Fruit fly (Drosophila melanogaster) whole organism, embryonic: Measurements from ENCODE around the gene CG13920.

ENCODE experiments used
- BEAF-32 ChIP-seq: fragments of 200-800 bp; sonication (Bioruptor generic); optimal IDR thresholded peaks from 3 replicates; lab custom pipeline; 2017; ENCODE audit warnings: missing biosample characterization, missing genetic modification characterization, mild to moderate bottlenecking, moderate library complexity, missing genetic modification reagents
- Bgb ChIP-seq: fragments of 200-800 bp; sonication (Bioruptor generic); IDR thresholded peaks from 2 replicates; pipeline ENCODE4 v1.3.6; 2022; ENCODE audit warnings: missing biosample characterization, missing genetic modification characterization; ENCODE audit not compliant: partially characterized antibody
- C15 ChIP-seq: fragments of 200-800 bp; sonication (Bioruptor generic); IDR thresholded peaks from 3 replicates; pipeline ENCODE4 v1.3.6; 2022; ENCODE audit warnings: missing biosample characterization, missing genetic modification characterization
- CG10267 ChIP-seq: fragments of 200-800 bp; sonication (Bioruptor generic); optimal IDR thresholded peaks from 2 replicates; lab custom pipeline; 2018; ENCODE audit warnings: missing biosample characterization, mild to moderate bottlenecking, missing genetic modification characterization, moderate library complexity
- CG12236 ChIP-seq: fragments of 200-800 bp; sonication (Bioruptor generic); optimal IDR thresholded peaks from 2 replicates; lab custom pipeline; 2016; ENCODE audit warnings: missing biosample characterization, missing genetic modification characterization
- CG12391 ChIP-seq: fragments of 200-800 bp; sonication (Bioruptor generic); optimal IDR thresholded peaks from 3 replicates; lab custom pipeline; 2018; ENCODE audit warnings: missing biosample characterization, mild to moderate bottlenecking, missing genetic modification characterization, moderate library complexity
- CG14014 ChIP-seq: fragments of 200-800 bp; sonication (Bioruptor generic); IDR thresholded peaks from 2 replicates; pipeline ENCODE4 v1.3.6; 2022; ENCODE audit warnings: missing biosample characterization, missing genetic modification characterization
- CG14441 ChIP-seq: fragments of 200-800 bp; sonication (Bioruptor generic); IDR thresholded peaks from 2 replicates; pipeline ENCODE4 v1.3.6; 2022; ENCODE audit warnings: missing biosample characterization, missing genetic modification characterization
- CG17328 ChIP-seq: fragments of 200-800 bp; sonication (Bioruptor generic); IDR thresholded peaks from 2 replicates; pipeline ENCODE4 v1.3.6; 2022; ENCODE audit warnings: missing biosample characterization, missing genetic modification characterization
- CG2712 ChIP-seq: fragments of 200-800 bp; optimal IDR thresholded peaks from 3 replicates; lab custom pipeline; 2019; ENCODE audit warnings: missing biosample characterization, mild to moderate bottlenecking, missing genetic modification characterization, moderate library complexity
- CG34224 ChIP-seq: fragments of 200-800 bp; sonication (Bioruptor generic); IDR thresholded peaks from 3 replicates; pipeline ENCODE4 v1.3.6; 2022; ENCODE audit warnings: missing biosample characterization, missing genetic modification characterization; ENCODE audit not compliant: partially characterized antibody
- CG34376 ChIP-seq: fragments of 200-800 bp; sonication (Bioruptor generic); optimal IDR thresholded peaks from 2 replicates; lab custom pipeline; 2018; ENCODE audit warnings: missing biosample characterization, mild to moderate bottlenecking, missing genetic modification characterization
- CG7745 ChIP-seq: fragments of 200-800 bp; sonication (Bioruptor generic); optimal IDR thresholded peaks from 2 replicates; lab custom pipeline; 2018; ENCODE audit warnings: missing biosample characterization, mild to moderate bottlenecking, missing genetic modification characterization, moderate library complexity
- CG7839 ChIP-seq: fragments of 200-800 bp; sonication (Bioruptor generic); optimal IDR thresholded peaks from 3 replicates; lab custom pipeline; 2018; ENCODE audit warnings: missing biosample characterization, mild to moderate bottlenecking, missing genetic modification characterization, moderate library complexity
- CG7963 ChIP-seq: fragments of 200-800 bp; sonication (Bioruptor generic); IDR thresholded peaks from 3 replicates; pipeline ENCODE4 v1.3.6; 2022; ENCODE audit warnings: missing biosample characterization, missing genetic modification characterization; ENCODE audit not compliant: partially characterized antibody
- CG8290 ChIP-seq, 3 experiments: fragments of 200-800 bp; sonication (Bioruptor generic); optimal IDR thresholded peaks; 2 replicates each; lab custom pipeline; 2016 to 2019; ENCODE audit warnings: missing biosample characterization in 3 of 3, missing genetic modification characterization in 3 of 3, mild to moderate bottlenecking in 2 of 3, moderate library complexity in 1 of 3
- CG9727 ChIP-seq: fragments of 200-800 bp; sonication (Bioruptor generic); optimal IDR thresholded peaks from 3 replicates; lab custom pipeline; 2017; ENCODE audit warnings: missing biosample characterization, mild to moderate bottlenecking, missing genetic modification characterization
- H15 ChIP-seq: fragments of 200-800 bp; sonication (Bioruptor generic); IDR thresholded peaks from 3 replicates; pipeline ENCODE4 v1.3.6; 2022; ENCODE audit warnings: missing biosample characterization, missing genetic modification characterization
- Lim3 ChIP-seq: fragments of 200-800 bp; sonication (Bioruptor generic); IDR thresholded peaks from 2 replicates; pipeline ENCODE4 v1.3.6; 2022; ENCODE audit warnings: missing biosample characterization, missing genetic modification characterization
- MBD-R2 ChIP-seq: fragments of 200-800 bp; sonication (Bioruptor generic); IDR thresholded peaks from 2 replicates; pipeline ENCODE4 v1.3.6; 2022; ENCODE audit warnings: missing biosample characterization, missing genetic modification characterization
- Myb ChIP-seq: fragments of 200-800 bp; sonication (Bioruptor generic); optimal IDR thresholded peaks from 2 replicates; lab custom pipeline; 2016; ENCODE audit warnings: missing biosample characterization, missing genetic modification characterization
- NC2α ChIP-seq: fragments of 200-800 bp; sonication (Bioruptor generic); optimal IDR thresholded peaks from 2 replicates; lab custom pipeline; 2016; ENCODE audit warnings: missing biosample characterization, missing genetic modification characterization
- Nf-YC ChIP-seq: fragments of 200-800 bp; optimal IDR thresholded peaks from 3 replicates; lab custom pipeline; 2019; ENCODE audit warnings: missing biosample characterization, mild to moderate bottlenecking, missing genetic modification characterization, moderate library complexity
- Oaz ChIP-seq: fragments of 200-800 bp; sonication (Bioruptor generic); IDR thresholded peaks from 2 replicates; pipeline ENCODE4 v1.3.6; 2022; ENCODE audit warnings: missing biosample characterization, missing genetic modification characterization
- TFAM ChIP-seq: fragments of 200-800 bp; sonication (Bioruptor generic); optimal IDR thresholded peaks from 2 replicates; lab custom pipeline; 2017; ENCODE audit warnings: missing biosample characterization, missing genetic modification characterization, inconsistent platforms
- Trl ChIP-seq, 3 experiments: fragments of >200 bp in 2 of 3; fragments of 200-800 bp in 1 of 3; sonication (Bioruptor generic) in 1 of 3; optimal IDR thresholded peaks; 2 replicates in 1 of 3; 3 replicates in 2 of 3; lab custom pipeline; 2016 to 2017; ENCODE audit warnings: missing biosample characterization in 1 of 3, missing genetic modification characterization in 1 of 3
- YL-1 ChIP-seq: fragments of 200-800 bp; sonication (Bioruptor generic); optimal IDR thresholded peaks from 3 replicates; lab custom pipeline; 2017; ENCODE audit warnings: missing biosample characterization, mild to moderate bottlenecking, missing genetic modification characterization
- amos ChIP-seq: fragments of 200-800 bp; sonication (Bioruptor generic); IDR thresholded peaks from 2 replicates; pipeline ENCODE4 v1.3.6; 2022; ENCODE audit warnings: missing biosample characterization, missing genetic modification characterization; ENCODE audit not compliant: partially characterized antibody
- az2 ChIP-seq: fragments of 200-800 bp; sonication (Bioruptor generic); optimal IDR thresholded peaks from 3 replicates; lab custom pipeline; 2016; ENCODE audit warnings: missing biosample characterization, missing genetic modification characterization
- cad ChIP-seq: fragments of >200 bp; optimal IDR thresholded peaks from 2 replicates; lab custom pipeline; 2017; ENCODE audit warnings: missing biosample characterization, missing genetic modification characterization
- chinmo ChIP-seq: fragments of 200-800 bp; sonication (Bioruptor generic); IDR thresholded peaks from 4 replicates; pipeline ENCODE4 v1.3.6; 2022; ENCODE audit warnings: missing biosample characterization, missing genetic modification characterization; ENCODE audit not compliant: partially characterized antibody
- da ChIP-seq: fragments of 200-800 bp; sonication (Bioruptor generic); optimal IDR thresholded peaks from 2 replicates; lab custom pipeline; 2016; ENCODE audit warnings: missing biosample characterization, missing genetic modification characterization
- dan ChIP-seq: fragments of 200-800 bp; sonication (Bioruptor generic); IDR thresholded peaks from 2 replicates; pipeline ENCODE4 v1.3.6; 2022; ENCODE audit warnings: missing biosample characterization, missing genetic modification characterization
- en ChIP-seq: fragments of 200-800 bp; sonication (Bioruptor generic); optimal IDR thresholded peaks from 2 replicates; lab custom pipeline; 2016; ENCODE audit warnings: missing biosample characterization, missing genetic modification characterization
- esg ChIP-seq: fragments of 200-800 bp; sonication (Bioruptor generic); conservative IDR thresholded peaks from 2 replicates; pipeline ENCODE4 v1.3.6; 2022; ENCODE audit warnings: missing biosample characterization, missing genetic modification characterization
- fd3F ChIP-seq: fragments of 200-800 bp; sonication (Bioruptor generic); optimal IDR thresholded peaks from 2 replicates; lab custom pipeline; 2018; ENCODE audit warnings: missing biosample characterization, mild to moderate bottlenecking, missing genetic modification characterization, moderate library complexity
- fu2 ChIP-seq: fragments of 200-800 bp; sonication (Bioruptor generic); optimal IDR thresholded peaks from 2 replicates; lab custom pipeline; 2016; ENCODE audit warnings: missing biosample characterization, missing genetic modification characterization
- gro ChIP-seq: fragments of 200-800 bp; sonication (Bioruptor generic); optimal IDR thresholded peaks from 2 replicates; lab custom pipeline; 2016; ENCODE audit warnings: missing biosample characterization, missing genetic modification characterization
- gsb-n ChIP-seq: fragments of 200-800 bp; sonication (Bioruptor generic); optimal IDR thresholded peaks from 3 replicates; lab custom pipeline; 2018; ENCODE audit warnings: missing biosample characterization, mild to moderate bottlenecking, missing genetic modification characterization
- gt ChIP-seq: fragments of 200-800 bp; sonication (Bioruptor generic); IDR thresholded peaks from 2 replicates; pipeline ENCODE4 v1.3.6; 2022; ENCODE audit warnings: missing biosample characterization, missing genetic modification characterization
- hbn ChIP-seq: fragments of 200-800 bp; sonication (Bioruptor generic); IDR thresholded peaks from 2 replicates; pipeline ENCODE4 v1.3.6; 2022; ENCODE audit warnings: missing biosample characterization, missing genetic modification characterization; ENCODE audit not compliant: partially characterized antibody
- lov ChIP-seq, 2 experiments: fragments of 200-800 bp in 1 of 2; fragments of >200 bp in 1 of 2; sonication (Bioruptor generic) in 1 of 2; IDR thresholded peaks in 1 of 2; optimal IDR thresholded peaks in 1 of 2; 2 replicates in 1 of 2; 3 replicates in 1 of 2; pipeline versions ENCODE4 v1.3.6 to Lab custom; 2017 to 2022; ENCODE audit warnings: missing biosample characterization in 1 of 2, missing genetic modification characterization in 1 of 2
- nmo ChIP-seq: fragments of 200-800 bp; sonication (Bioruptor generic); optimal IDR thresholded peaks from 2 replicates; lab custom pipeline; 2018; ENCODE audit warnings: missing biosample characterization, mild to moderate bottlenecking, missing genetic modification characterization, moderate library complexity
- pb ChIP-seq: fragments of 200-800 bp; sonication (Bioruptor generic); optimal IDR thresholded peaks from 3 replicates; lab custom pipeline; 2016; ENCODE audit warnings: missing biosample characterization, missing genetic modification characterization
- pzg ChIP-seq: fragments of 200-800 bp; sonication (Bioruptor generic); optimal IDR thresholded peaks from 3 replicates; lab custom pipeline; 2018; ENCODE audit warnings: missing biosample characterization, mild to moderate bottlenecking, missing genetic modification characterization, moderate library complexity
- row ChIP-seq: fragments of 200-800 bp; sonication (Bioruptor generic); IDR thresholded peaks from 3 replicates; pipeline ENCODE4 v1.3.6; 2022; ENCODE audit warnings: missing biosample characterization, missing genetic modification characterization
- slp2 ChIP-seq: fragments of 200-800 bp; sonication (Bioruptor generic); optimal IDR thresholded peaks from 2 replicates; lab custom pipeline; 2016; ENCODE audit warnings: missing biosample characterization, missing genetic modification characterization
- z ChIP-seq: fragments of 200-800 bp; sonication (Bioruptor generic); IDR thresholded peaks from 3 replicates; pipeline ENCODE4 v1.3.6; 2022; ENCODE audit warnings: missing biosample characterization, missing genetic modification characterization

Gene CG13920

dm6 chr3L:1649363-1649762, 619 bp downstream of the CG13920 start (continued):
- no peak for TF ChIP-seq z (GFP tag; lab: Robert Waterston, UW)
- TF ChIP-seq CG34224 (GFP tag; lab: Robert Waterston, UW) = no peak
- TF ChIP-seq esg (GFP tag; lab: Robert Waterston, UW) = no peak
- no peak for TF ChIP-seq fu2 (GFP tag; lab: Kevin White, UChicago)
- no peak for TF ChIP-seq C15 (GFP tag; lab: Robert Waterston, UW)
- TF ChIP-seq CG7963 (GFP tag; lab: Robert Waterston, UW) = no peak
- TF ChIP-seq, all 482 proteins: peak for 6

dm6 chr3L:1652700-1653200, 4.0 kb downstream of the CG13920 start, which contains the start of the genes CG7970 and Vta1:
Gene CG7970, plus strand, starts transcription at chr3L:1652750.
Gene Vta1, minus strand, starts transcription at chr3L:1652900.
- TF ChIP-seq NC2α (GFP tag; lab: Kevin White, UChicago) (no peak), chinmo (GFP tag; lab: Robert Waterston, UW) (no peak), BEAF-32 (GFP tag; lab: Kevin White, UChicago) (peak; percentile 8), az2 (GFP tag; lab: Kevin White, UChicago) (no peak), CG8290 (GFP tag; optimal IDR thresholded peaks at IDR 0.05; lab: Kevin White, UChicago) (no peak), CG8290 (tag; optimal IDR thresholded peaks at IDR 0.05; lab: Kevin White, UChicago) (no peak), en (GFP tag; lab: Kevin White, UChicago) (no peak), hbn (GFP tag; lab: Robert Waterston, UW) (no peak), pb (GFP tag; lab: Kevin White, UChicago) (no peak), YL-1 (GFP tag; lab: Kevin White, UChicago) (peak; percentile 68), CG12236 (GFP tag; lab: Kevin White, UChicago) (no peak), CG14014 (GFP tag; lab: Robert Waterston, UW) (no peak), CG12391 (tag; lab: Kevin White, UChicago) (no peak), Bgb (GFP tag; lab: Robert Waterston, UW) (peak; percentile 27; the same call in 1 of the 2 replicates), dan (no peak), nmo (GFP tag; lab: Kevin White, UChicago) (peak; percentile 16), lov (optimal IDR thresholded peaks at IDR 0.05; lab: Kevin White, UChicago) (no peak), lov (GFP tag; IDR thresholded peaks at IDR 0.05; lab: Robert Waterston, UW) (no peak), slp2 (no peak), CG7839 (tag; lab: Kevin White, UChicago) (no peak), gsb-n (no peak), CG2712 (no peak), da (no peak), CG17328 (GFP tag; lab: Robert Waterston, UW) (no peak), pzg (peak; percentile 79), Oaz (GFP tag; lab: Robert Waterston, UW) (no peak), cad (no peak), CG14441 (GFP tag; lab: Robert Waterston, UW) (no peak), TFAM (GFP tag; lab: Kevin White, UChicago) (no peak), Myb (peak; percentile 13), amos (GFP tag; lab: Robert Waterston, UW) (peak; percentile 30; the same call in 1 of the 2 replicates), CG7745 (tag; lab: Kevin White, UChicago) (no peak), Nf-YC (tag; lab: Kevin White, UChicago) (no peak), row (no peak), CG9727 (GFP tag; lab: Kevin White, UChicago) (no peak), gro (GFP tag; lab: Kevin White, UChicago) (no peak), CG34376 (GFP tag; lab: Kevin White, UChicago) (no peak), Trl (optimal IDR thresholded peaks at IDR 0.05; lab: Kevin White, UChicago) (peak in 1 of 2 experiments; percentile 22), Trl (GFP tag; optimal IDR thresholded peaks at IDR 0.05; lab: Kevin White, UChicago) (no peak), Lim3 (no peak), H15 (GFP tag; lab: Robert Waterston, UW) (no peak), gt (GFP tag; lab: Robert Waterston, UW) (no peak), MBD-R2 (GFP tag; lab: Robert Waterston, UW) (peak; percentile 82), CG10267 (peak; percentile 12), fd3F (no peak)
